Fruit fly (Drosophila melanogaster): ENCODE results near the gene CG42245.

The CG42245 gene

dm6 chr3L:2582753-2583536, 48.6 kb upstream of the CG42245 start (continued):
- peak; percentile 15 for TF ChIP-seq CG16815 (GFP tag; optimal IDR thresholded peaks at IDR 0.05)
- TF ChIP-seq org-1 (GFP tag; optimal IDR thresholded peaks at IDR 0.05): peak; percentile 28
- no peak for TF ChIP-seq unc-4 (GFP tag; IDR thresholded peaks at IDR 0.05; ENCODE audit: partially characterized antibody)
- TF ChIP-seq H2.0 (GFP tag; IDR thresholded peaks at IDR 0.05): peak; percentile 64
- TF ChIP-seq Nf-YC (tag; optimal IDR thresholded peaks at IDR 0.05): peak; percentile 24
- TF ChIP-seq sr (GFP tag; IDR thresholded peaks at IDR 0.05): peak; percentile 75
- peak; percentile 86 for TF ChIP-seq Xrp1 (GFP tag; IDR thresholded peaks at IDR 0.05)
- peak; percentile 2 for TF ChIP-seq CG15073 (GFP tag; optimal IDR thresholded peaks at IDR 0.05)
- TF ChIP-seq Deaf1 (tag; optimal IDR thresholded peaks at IDR 0.05): peak; percentile 48
- TF ChIP-seq Sry-β (GFP tag; optimal IDR thresholded peaks at IDR 0.05): peak; percentile 60
- peak; percentile 76 for TF ChIP-seq CG4730 (GFP tag; IDR thresholded peaks at IDR 0.05)
- peak; percentile 81 for TF ChIP-seq Hsf (GFP tag; optimal IDR thresholded peaks at IDR 0.05)
- peak; percentile 78 for TF ChIP-seq gcm (GFP tag; optimal IDR thresholded peaks at IDR 0.05)
- TF ChIP-seq CG13894 (tag; optimal IDR thresholded peaks at IDR 0.05): no peak
- TF ChIP-seq Pdp1 (GFP tag; optimal IDR thresholded peaks at IDR 0.05): peak; percentile 72 to 74
- TF ChIP-seq wdn (GFP tag; IDR thresholded peaks at IDR 0.05): no peak
- peak; percentile 83 for TF ChIP-seq dysf (GFP tag; IDR thresholded peaks at IDR 0.05)
- TF ChIP-seq tll (GFP tag; optimal IDR thresholded peaks at IDR 0.05): no peak
- peak; percentile 52 for TF ChIP-seq crc (GFP tag; optimal IDR thresholded peaks at IDR 0.05)
- peak; percentile 52 for TF ChIP-seq MTF-1 (GFP tag; optimal IDR thresholded peaks at IDR 0.05; ENCODE audit: borderline replicate concordance)
- peak; percentile 63 for TF ChIP-seq lilli (GFP tag; optimal IDR thresholded peaks at IDR 0.05)
- TF ChIP-seq CG14441 (GFP tag; IDR thresholded peaks at IDR 0.05): peak; percentile 86
- TF ChIP-seq CG2712 (tag; optimal IDR thresholded peaks at IDR 0.05): peak; percentile 91
- no peak for TF ChIP-seq abd-A (tag; optimal IDR thresholded peaks at IDR 0.05)
- TF ChIP-seq z (GFP tag; IDR thresholded peaks at IDR 0.05): peak; percentile 50; the same call in 1 of the 3 replicates
- no peak for TF ChIP-seq CG7928 (GFP tag; optimal IDR thresholded peaks at IDR 0.05)
- TF ChIP-seq CG13624 (GFP tag; optimal IDR thresholded peaks at IDR 0.05): peak; percentile 49
- TF ChIP-seq seq (GFP tag; IDR thresholded peaks at IDR 0.05): peak; percentile 61
- TF ChIP-seq ems (GFP tag; optimal IDR thresholded peaks at IDR 0.05): peak; percentile 79
- TF ChIP-seq Hmr (GFP tag; optimal IDR thresholded peaks at IDR 0.05): peak; percentile 6
- TF ChIP-seq sens-2 (GFP tag; IDR thresholded peaks at IDR 0.05): peak; percentile 88
- peak; percentile 86 for TF ChIP-seq CG7839 (tag; optimal IDR thresholded peaks at IDR 0.05)
- TF ChIP-seq CG34224 (GFP tag; IDR thresholded peaks at IDR 0.05; ENCODE audit: partially characterized antibody): no peak
- no peak for TF ChIP-seq CG33557 (GFP tag; optimal IDR thresholded peaks at IDR 0.05)
- peak; percentile 77 for TF ChIP-seq CG5180 (GFP tag; optimal IDR thresholded peaks at IDR 0.05)
- TF ChIP-seq Eip74EF (GFP tag; optimal IDR thresholded peaks at IDR 0.05): peak in 1 of 2 experiments; percentile 84
- peak; percentile 30 for TF ChIP-seq Bteb2 (GFP tag; optimal IDR thresholded peaks at IDR 0.05)
- peak; percentile 73; the same call in 2 of the 3 replicates for TF ChIP-seq CG2199 (GFP tag; IDR thresholded peaks at IDR 0.05)
- TF ChIP-seq MESR4 (GFP tag; optimal IDR thresholded peaks at IDR 0.05): peak; percentile 14
- no peak for TF ChIP-seq hb (GFP tag; IDR thresholded peaks at IDR 0.05; ENCODE audit: partially characterized antibody)
- no peak for TF ChIP-seq Fer2 (tag; optimal IDR thresholded peaks at IDR 0.05)
- TF ChIP-seq lab (GFP tag; optimal IDR thresholded peaks at IDR 0.05): peak; percentile 78
- peak; percentile 94 for TF ChIP-seq Sox102F (GFP tag; optimal IDR thresholded peaks at IDR 0.05)
- TF ChIP-seq Ada2b (GFP tag; IDR thresholded peaks at IDR 0.05): peak; percentile 82
- TF ChIP-seq CG11695 (GFP tag; IDR thresholded peaks at IDR 0.05): peak; percentile 69
- TF ChIP-seq CoRest (tag; optimal IDR thresholded peaks at IDR 0.05): peak; percentile 75
- TF ChIP-seq CG18599 (GFP tag; optimal IDR thresholded peaks at IDR 0.05): peak; percentile 54
